Fruit fly (Drosophila melanogaster) whole organism, embryonic: ENCODE results near the gene CG7065.

ENCODE experiments used
- Adf1 ChIP-seq: fragments of 200-800 bp; sonication (Bioruptor generic); IDR thresholded peaks from 2 replicates; pipeline ENCODE4 v1.3.6; 2022; ENCODE audit warnings: missing biosample characterization, missing genetic modification characterization
- Bteb2 ChIP-seq: fragments of 200-800 bp; sonication (Bioruptor generic); optimal IDR thresholded peaks from 2 replicates; lab custom pipeline; 2016; ENCODE audit warnings: missing biosample characterization, missing genetic modification characterization
- C15 ChIP-seq: fragments of 200-800 bp; sonication (Bioruptor generic); IDR thresholded peaks from 3 replicates; pipeline ENCODE4 v1.3.6; 2022; ENCODE audit warnings: missing biosample characterization, missing genetic modification characterization
- CG11247 ChIP-seq: fragments of 200-800 bp; sonication (Bioruptor generic); IDR thresholded peaks from 2 replicates; pipeline ENCODE4 v1.3.6; 2022; ENCODE audit warnings: missing biosample characterization, missing genetic modification characterization
- CG12769 ChIP-seq: fragments of 200-800 bp; sonication (Bioruptor generic); optimal IDR thresholded peaks from 2 replicates; lab custom pipeline; 2019; ENCODE audit warnings: missing biosample characterization, mild to moderate bottlenecking, missing genetic modification characterization, moderate library complexity
- CG15269 ChIP-seq: fragments of 200-800 bp; sonication (Bioruptor generic); optimal IDR thresholded peaks from 2 replicates; lab custom pipeline; 2018; ENCODE audit warnings: missing biosample characterization, mild to moderate bottlenecking, missing genetic modification characterization, moderate library complexity
- CG1647 ChIP-seq: fragments of 200-800 bp; sonication (Bioruptor generic); optimal IDR thresholded peaks from 3 replicates; lab custom pipeline; 2016; ENCODE audit warnings: missing biosample characterization, missing genetic modification characterization
- CG16779 ChIP-seq: fragments of 200-800 bp; sonication (Bioruptor generic); IDR thresholded peaks from 2 replicates; pipeline ENCODE4 v1.3.6; 2022; ENCODE audit warnings: missing biosample characterization, missing genetic modification characterization
- CG16815 ChIP-seq: fragments of 200-800 bp; sonication (Bioruptor generic); optimal IDR thresholded peaks from 3 replicates; lab custom pipeline; 2017; ENCODE audit warnings: missing biosample characterization, mild to moderate bottlenecking, missing genetic modification characterization
- CG17328 ChIP-seq: fragments of 200-800 bp; sonication (Bioruptor generic); IDR thresholded peaks from 2 replicates; pipeline ENCODE4 v1.3.6; 2022; ENCODE audit warnings: missing biosample characterization, missing genetic modification characterization
- CG17359 ChIP-seq: fragments of 200-800 bp; sonication (Bioruptor generic); optimal IDR thresholded peaks from 3 replicates; lab custom pipeline; 2018; ENCODE audit warnings: missing biosample characterization, mild to moderate bottlenecking, missing genetic modification characterization, moderate library complexity
- CG18599 ChIP-seq: fragments of 200-800 bp; sonication (Bioruptor generic); optimal IDR thresholded peaks from 3 replicates; lab custom pipeline; 2017; ENCODE audit warnings: missing biosample characterization, missing genetic modification characterization, mild to moderate bottlenecking, moderate library complexity, missing genetic modification reagents
- CG30020 ChIP-seq: fragments of 200-800 bp; optimal IDR thresholded peaks from 2 replicates; lab custom pipeline; 2019; ENCODE audit warnings: missing biosample characterization, mild to moderate bottlenecking, missing genetic modification characterization, moderate library complexity
- CG31388 ChIP-seq: fragments of 200-800 bp; sonication (Bioruptor generic); optimal IDR thresholded peaks from 2 replicates; lab custom pipeline; 2016; ENCODE audit warnings: missing biosample characterization, missing genetic modification characterization
- CG34376 ChIP-seq: fragments of 200-800 bp; sonication (Bioruptor generic); optimal IDR thresholded peaks from 2 replicates; lab custom pipeline; 2018; ENCODE audit warnings: missing biosample characterization, mild to moderate bottlenecking, missing genetic modification characterization
- CG34422 ChIP-seq: fragments of 200-800 bp; sonication (Bioruptor generic); IDR thresholded peaks from 3 replicates; pipeline ENCODE4 v1.3.6; 2022; ENCODE audit warnings: missing biosample characterization, missing genetic modification characterization
- CG3847 ChIP-seq: fragments of 200-800 bp; sonication (Bioruptor generic); IDR thresholded peaks from 2 replicates; pipeline ENCODE4 v1.3.6; 2022; ENCODE audit warnings: missing biosample characterization, missing genetic modification characterization
- CG4707 ChIP-seq: fragments of 200-800 bp; sonication (Bioruptor generic); optimal IDR thresholded peaks from 2 replicates; lab custom pipeline; 2018; ENCODE audit warnings: missing biosample characterization, mild to moderate bottlenecking, missing genetic modification characterization, moderate library complexity
- CG7928 ChIP-seq: fragments of 200-800 bp; sonication (Bioruptor generic); optimal IDR thresholded peaks from 2 replicates; lab custom pipeline; 2017; ENCODE audit warnings: missing biosample characterization, mild to moderate bottlenecking, missing genetic modification characterization
- CG8765 ChIP-seq: fragments of 200-800 bp; sonication (Bioruptor generic); IDR thresholded peaks from 2 replicates; pipeline ENCODE4 v1.3.6; 2022; ENCODE audit warnings: missing biosample characterization, missing genetic modification characterization
- Chrac-16 ChIP-seq: fragments of 200-800 bp; sonication (Bioruptor generic); optimal IDR thresholded peaks from 3 replicates; lab custom pipeline; 2016; ENCODE audit warnings: missing biosample characterization, missing genetic modification characterization
- Dek ChIP-seq: fragments of 200-800 bp; sonication (Bioruptor generic); optimal IDR thresholded peaks from 3 replicates; lab custom pipeline; 2019; ENCODE audit warnings: missing biosample characterization, mild to moderate bottlenecking, missing genetic modification characterization, moderate library complexity
- Dfd ChIP-seq, 2 experiments: fragments of >200 bp; optimal IDR thresholded peaks; 2 replicates each; lab custom pipeline; 2017; ENCODE audit warnings: missing biosample characterization in 2 of 2, missing genetic modification characterization in 2 of 2
- Hr51 ChIP-seq, 2 experiments: fragments of 200-800 bp; sonication (Bioruptor generic); optimal IDR thresholded peaks; 2 replicates in 1 of 2; 3 replicates in 1 of 2; lab custom pipeline; 2016 to 2018; ENCODE audit warnings: missing biosample characterization in 2 of 2, missing genetic modification characterization in 2 of 2, mild to moderate bottlenecking in 1 of 2, moderate library complexity in 1 of 2
- MTF-1 ChIP-seq: fragments of 200-800 bp; sonication (Bioruptor generic); optimal IDR thresholded peaks from 2 replicates; lab custom pipeline; 2018; ENCODE audit warnings: missing biosample characterization, mild to moderate bottlenecking, missing genetic modification characterization, borderline replicate concordance
- Max ChIP-seq: fragments of 200-800 bp; sonication (Bioruptor generic); optimal IDR thresholded peaks from 2 replicates; lab custom pipeline; 2016; ENCODE audit warnings: missing biosample characterization, mild to moderate bottlenecking, missing genetic modification characterization
- Med ChIP-seq: fragments of 200-800 bp; sonication (Bioruptor generic); peaks from one replicate; lab custom pipeline; 2016; ENCODE audit warnings: missing biosample characterization, missing genetic modification characterization, mild to moderate bottlenecking, inconsistent platforms, moderate library complexity
- NK7.1 ChIP-seq: fragments of 200-800 bp; sonication (Bioruptor generic); optimal IDR thresholded peaks from 3 replicates; lab custom pipeline; 2016; ENCODE audit warnings: missing biosample characterization, missing genetic modification characterization
- Opbp ChIP-seq: fragments of 200-800 bp; sonication (Bioruptor generic); IDR thresholded peaks from 3 replicates; pipeline ENCODE4 v1.3.6; 2022; ENCODE audit warnings: missing biosample characterization, missing genetic modification characterization; ENCODE audit not compliant: partially characterized antibody
- Vsx1 ChIP-seq: fragments of 200-800 bp; sonication (Bioruptor generic); optimal IDR thresholded peaks from 2 replicates; lab custom pipeline; 2017; ENCODE audit warnings: missing biosample characterization, mild to moderate bottlenecking, missing genetic modification characterization, missing genetic modification reagents
- ac ChIP-seq: fragments of 200-800 bp; sonication (Bioruptor generic); optimal IDR thresholded peaks from 3 replicates; lab custom pipeline; 2017; ENCODE audit warnings: missing biosample characterization, mild to moderate bottlenecking, missing genetic modification characterization
- ase ChIP-seq: fragments of 200-800 bp; sonication (Bioruptor generic); IDR thresholded peaks from 3 replicates; pipeline ENCODE4 v1.3.6; 2022; ENCODE audit warnings: missing biosample characterization, missing genetic modification characterization
- cad ChIP-seq: fragments of >200 bp; optimal IDR thresholded peaks from 2 replicates; lab custom pipeline; 2017; ENCODE audit warnings: missing biosample characterization, missing genetic modification characterization
- cas ChIP-seq: fragments of 200-800 bp; sonication (Bioruptor generic); IDR thresholded peaks from 2 replicates; pipeline ENCODE4 v1.3.6; 2022; ENCODE audit warnings: missing biosample characterization, missing genetic modification characterization
- corto ChIP-seq: fragments of 200-800 bp; sonication (Bioruptor generic); optimal IDR thresholded peaks from 2 replicates; lab custom pipeline; 2016; ENCODE audit warnings: missing biosample characterization, mild to moderate bottlenecking, missing genetic modification characterization, moderate library complexity
- da ChIP-seq: fragments of 200-800 bp; sonication (Bioruptor generic); optimal IDR thresholded peaks from 2 replicates; lab custom pipeline; 2016; ENCODE audit warnings: missing biosample characterization, missing genetic modification characterization
- dpn ChIP-seq, 2 experiments: fragments of 200-800 bp; sonication (Bioruptor generic); optimal IDR thresholded peaks; 3 replicates each; lab custom pipeline; 2016; ENCODE audit warnings: missing biosample characterization in 2 of 2, missing genetic modification characterization in 2 of 2
- ken ChIP-seq: fragments of 200-800 bp; sonication (Bioruptor generic); IDR thresholded peaks from 3 replicates; pipeline ENCODE4 v1.3.6; 2022; ENCODE audit warnings: missing biosample characterization, missing genetic modification characterization
- lola ChIP-seq, 3 experiments: fragments of >200 bp in 2 of 3; fragments of 200-800 bp in 1 of 3; sonication (Bioruptor generic) in 1 of 3; optimal IDR thresholded peaks; 2 replicates each; lab custom pipeline; 2017 to 2019; ENCODE audit warnings: missing biosample characterization in 3 of 3, missing genetic modification characterization in 3 of 3, mild to moderate bottlenecking in 1 of 3, moderate library complexity in 1 of 3
- oc ChIP-seq: fragments of 200-800 bp; sonication (Bioruptor generic); optimal IDR thresholded peaks from 2 replicates; lab custom pipeline; 2018; ENCODE audit warnings: missing biosample characterization, mild to moderate bottlenecking, missing genetic modification characterization, moderate library complexity
- onecut ChIP-seq: fragments of 200-800 bp; sonication (Bioruptor generic); IDR thresholded peaks from 2 replicates; pipeline ENCODE4 v1.3.6; 2022; ENCODE audit warnings: missing biosample characterization, missing genetic modification characterization
- p53 ChIP-seq: fragments of 200-800 bp; sonication (Bioruptor generic); optimal IDR thresholded peaks from 2 replicates; lab custom pipeline; 2016; ENCODE audit warnings: missing biosample characterization, missing genetic modification characterization
- pnt ChIP-seq: fragments of 200-800 bp; sonication (Bioruptor generic); optimal IDR thresholded peaks from 3 replicates; lab custom pipeline; 2016; ENCODE audit warnings: missing biosample characterization, missing genetic modification characterization
- ranshi ChIP-seq: fragments of 200-800 bp; sonication (Bioruptor generic); IDR thresholded peaks from 2 replicates; pipeline ENCODE4 v1.3.6; 2022; ENCODE audit warnings: missing biosample characterization, missing genetic modification characterization
- salm ChIP-seq: fragments of 200-800 bp; sonication (Bioruptor generic); optimal IDR thresholded peaks from 2 replicates; lab custom pipeline; 2018; ENCODE audit warnings: missing biosample characterization, mild to moderate bottlenecking, missing genetic modification characterization
- sc ChIP-seq, 3 experiments: fragments of >200 bp in 2 of 3; fragments of 200-800 bp in 1 of 3; sonication (Bioruptor generic) in 1 of 3; optimal IDR thresholded peaks; 2 replicates in 2 of 3; 3 replicates in 1 of 3; lab custom pipeline; 2017; ENCODE audit warnings: mild to moderate bottlenecking in 1 of 3, missing biosample characterization in 1 of 3, missing genetic modification characterization in 1 of 3, missing genetic modification reagents in 1 of 3
- slbo ChIP-seq: fragments of 200-800 bp; sonication (Bioruptor generic); IDR thresholded peaks from 2 replicates; pipeline ENCODE4 v1.3.6; 2022; ENCODE audit warnings: missing biosample characterization, missing genetic modification characterization
- sug ChIP-seq: fragments of 200-800 bp; optimal IDR thresholded peaks from 2 replicates; lab custom pipeline; 2019; ENCODE audit warnings: missing biosample characterization, mild to moderate bottlenecking, missing genetic modification characterization, moderate library complexity
- tio ChIP-seq: fragments of 200-800 bp; sonication (Bioruptor generic); optimal IDR thresholded peaks from 2 replicates; lab custom pipeline; 2017; ENCODE audit warnings: missing biosample characterization, missing genetic modification characterization, inconsistent platforms
- vvl ChIP-seq: fragments of 200-800 bp; sonication (Bioruptor generic); IDR thresholded peaks from 2 replicates; pipeline ENCODE4 v1.3.6; 2022; ENCODE audit warnings: missing biosample characterization, missing genetic modification characterization

CG7065 gene

DNA sequence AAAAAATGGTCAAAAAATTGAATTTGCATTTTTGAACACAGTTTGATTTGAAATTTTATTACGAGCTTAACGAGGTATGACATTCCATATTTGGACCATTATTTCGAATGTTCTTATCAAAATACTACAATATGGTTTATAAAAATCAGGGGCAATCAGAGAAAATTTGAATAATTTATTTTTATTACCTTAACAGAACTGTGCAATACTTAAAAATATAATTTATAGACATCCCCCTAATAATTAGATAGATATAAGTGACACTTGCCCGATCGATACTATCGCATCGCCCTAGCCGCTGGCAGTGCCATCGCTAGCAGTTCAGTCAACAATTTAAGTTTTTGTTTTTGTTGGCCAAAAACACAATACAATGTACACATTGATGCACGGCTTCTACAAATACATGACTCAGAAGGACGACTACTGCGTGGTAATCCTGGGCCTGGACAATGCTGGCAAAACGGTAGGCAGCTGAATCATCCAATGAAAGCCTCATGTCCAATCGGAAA, 35.5 kb upstream of the CG7065 start, which contains the start of gene Arfrp1 (continued):
- TF ChIP-seq CG34376 (GFP tag; lab: Kevin White, UChicago) (peak; percentile 10), onecut (GFP tag; lab: Robert Waterston, UW) (peak; percentile 37; the same call in 1 of the 2 replicates), ase (GFP tag; lab: Robert Waterston, UW) (no peak), CG8765 (GFP tag; lab: Robert Waterston, UW) (no peak), Opbp (peak; percentile 90), CG7928 (no peak), corto (GFP tag; lab: Kevin White, UChicago) (no peak), CG18599 (GFP tag; lab: Kevin White, UChicago) (no peak), vvl (peak; percentile 36; the same call in 1 of the 2 replicates), salm (tag; lab: Kevin White, UChicago) (no peak), CG4707 (GFP tag; lab: Kevin White, UChicago) (no peak), lola (GFP tag; optimal IDR thresholded peaks at IDR 0.05; lab: Kevin White, UChicago) (no peak), Hr51 (GFP tag; optimal IDR thresholded peaks at IDR 0.05; lab: Kevin White, UChicago) (no peak), oc (tag; lab: Kevin White, UChicago) (no peak), CG16815 (no peak), CG17359 (tag; lab: Kevin White, UChicago) (no peak), cas (GFP tag; lab: Robert Waterston, UW) (no peak), ac (GFP tag; lab: Kevin White, UChicago) (no peak), CG30020 (tag; lab: Kevin White, UChicago) (peak; percentile 27), CG16779 (no peak), cad (GFP tag; lab: Kevin White, UChicago) (no peak), CG12769 (tag; lab: Kevin White, UChicago) (no peak), Med (GFP tag; lab: Kevin White, UChicago) (peak; percentile 54), CG17328 (no peak), Vsx1 (no peak), Chrac-16 (GFP tag; lab: Kevin White, UChicago) (peak; percentile 27), MTF-1 (GFP tag; lab: Kevin White, UChicago) (no peak), CG11247 (GFP tag; lab: Robert Waterston, UW) (no peak; the same call in 1 of the 2 replicates), CG3847 (GFP tag; lab: Robert Waterston, UW) (no peak), C15 (GFP tag; lab: Robert Waterston, UW) (no peak), CG1647 (GFP tag; lab: Kevin White, UChicago) (no peak), sug (peak; percentile 24), Max (GFP tag; lab: Kevin White, UChicago) (no peak), slbo (GFP tag; lab: Robert Waterston, UW) (peak; percentile 61; the same call in 1 of the 2 replicates), p53 (GFP tag; lab: Kevin White, UChicago) (no peak), tio (GFP tag; lab: Kevin White, UChicago) (no peak), dpn (GFP tag; optimal IDR thresholded peaks at IDR 0.05; lab: Kevin White, UChicago) (peak; percentile 6 to 47), ranshi (GFP tag; lab: Robert Waterston, UW) (no peak), CG15269 (tag; lab: Kevin White, UChicago) (no peak), Adf1 (GFP tag; lab: Robert Waterston, UW) (no peak), pnt (GFP tag; lab: Kevin White, UChicago) (no peak), da (GFP tag; lab: Kevin White, UChicago) (no peak), Dfd (GFP tag; optimal IDR thresholded peaks at IDR 0.05; lab: Kevin White, UChicago) (no peak), Bteb2 (no peak), CG34422 (GFP tag; lab: Robert Waterston, UW) (0 out of 3 replicates have a peak, but pooled peaks have one; percentile 11), ken (GFP tag; lab: Robert Waterston, UW) (no peak), NK7.1 (GFP tag; lab: Kevin White, UChicago) (no peak), CG31388 (no peak), Dek (no peak), sc (optimal IDR thresholded peaks at IDR 0.05; lab: Kevin White, UChicago) (no peak), sc (GFP tag; optimal IDR thresholded peaks at IDR 0.05; lab: Kevin White, UChicago) (no peak)
